Fruit fly (Drosophila melanogaster): ENCODE measurements around the gene Gr21a.

Gene Gr21a

DNA sequence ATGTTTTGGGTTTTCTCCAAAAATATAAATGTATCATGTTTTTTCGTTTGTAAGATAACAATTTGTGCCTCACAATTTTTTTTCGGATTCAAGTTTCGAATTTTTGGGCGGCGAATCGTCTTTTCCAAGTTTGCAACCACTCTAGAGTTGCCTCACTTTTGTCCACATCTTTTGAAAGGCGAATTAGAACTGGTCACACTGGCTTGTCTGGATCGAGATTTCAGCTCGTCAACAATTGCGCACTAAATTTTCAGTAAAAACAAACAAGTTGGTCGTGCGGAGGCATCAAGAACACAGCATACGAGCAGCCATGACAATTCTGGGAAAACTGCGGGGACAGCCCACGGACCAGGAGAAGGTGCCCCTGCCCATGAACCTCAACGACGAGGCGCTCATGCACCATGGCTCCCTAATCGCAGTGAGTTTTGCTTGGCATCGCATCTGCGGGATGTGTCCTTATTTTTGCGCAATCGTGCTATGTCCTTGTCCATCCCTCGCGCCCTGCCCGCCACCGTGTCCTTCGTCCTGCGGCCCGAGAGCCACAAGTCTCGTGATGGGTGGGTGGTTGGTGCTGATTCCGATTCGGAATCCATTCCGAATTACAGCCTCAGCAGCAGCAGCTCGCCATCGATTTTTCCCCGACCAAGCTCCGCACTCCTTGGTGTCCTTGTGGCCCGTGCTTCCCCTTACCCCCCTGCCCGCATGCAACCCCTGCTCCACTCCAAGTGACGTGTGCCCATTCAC lies 41.1 kb downstream of the Gr21a start, which contains the start of gene CG3662:
TSS of gene CG3662 (plus strand) at position 48 of the 744 bp plus-strand sequence.
- TF ChIP-seq CG13204 (GFP tag; optimal IDR thresholded peaks at IDR 0.05) (no peak), CG4496 (GFP tag; IDR thresholded peaks at IDR 0.05) (0 out of 3 replicates have a peak, but pooled peaks have one; percentile 36), CG17806 (tag; optimal IDR thresholded peaks at IDR 0.05) (no peak), Ets98B (GFP tag; IDR thresholded peaks at IDR 0.05) (no peak)

DNA sequence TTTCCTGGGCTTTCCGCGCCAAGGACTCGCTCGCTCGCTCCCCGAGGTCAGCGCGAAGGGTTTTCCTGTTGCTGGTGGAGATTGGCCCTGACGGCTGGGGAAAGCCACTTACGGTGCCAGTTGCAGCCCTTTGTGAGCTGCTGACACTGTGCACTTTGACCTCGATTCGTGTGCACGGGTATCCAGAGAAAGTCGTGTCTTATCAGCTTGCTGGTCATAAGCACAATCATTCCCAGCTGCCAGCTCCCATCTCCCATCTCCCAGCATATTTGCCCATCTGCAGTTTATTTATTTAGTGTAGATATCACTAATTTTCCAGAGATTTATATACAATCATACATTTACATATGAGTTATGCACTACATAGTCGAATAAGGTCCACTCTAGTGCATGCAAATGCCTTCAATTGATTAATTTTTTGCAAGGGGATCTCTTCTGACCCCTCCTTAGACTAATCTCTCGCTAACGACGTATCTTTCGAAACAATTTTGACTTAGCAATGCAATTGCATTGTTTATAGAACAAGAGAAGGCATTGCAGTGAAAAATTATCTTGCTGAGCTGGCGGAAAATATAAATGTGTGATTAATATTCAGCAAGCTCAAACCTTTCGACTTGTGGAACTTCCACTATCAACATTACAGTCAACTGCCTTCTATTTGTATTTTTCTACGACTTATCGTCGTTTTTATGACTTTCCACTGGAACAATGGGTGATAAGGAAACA lies 41.9 kb downstream of the Gr21a start:
- TF ChIP-seq CG12605 (GFP tag; IDR thresholded peaks at IDR 0.05) (no peak), CG8159 (tag; optimal IDR thresholded peaks at IDR 0.05) (peak; percentile 88)

DNA sequence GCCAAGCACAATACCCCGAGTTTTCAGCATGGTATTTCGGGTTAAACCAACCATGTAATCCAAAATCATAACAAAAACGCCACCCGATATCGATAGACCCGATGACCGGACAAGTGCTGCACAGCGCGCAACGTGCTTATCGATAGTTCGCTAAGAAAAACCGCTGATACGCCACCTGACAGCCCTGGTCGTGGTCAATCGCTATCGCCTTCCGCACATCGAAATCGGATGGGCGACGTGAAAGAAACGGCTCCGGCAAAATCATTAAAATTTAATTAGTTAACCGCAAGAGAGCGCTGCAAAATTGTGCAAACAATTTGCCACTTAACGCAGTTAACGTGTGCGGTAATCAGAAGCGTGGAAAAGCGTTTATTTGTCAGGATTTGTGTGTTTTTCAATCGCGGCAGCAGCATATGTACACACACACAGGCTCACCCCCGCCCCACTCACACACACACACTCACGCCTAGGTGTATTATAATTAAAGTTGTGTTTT lies 45.5 kb downstream of the Gr21a start, which contains the start of the genes CG3862 and dock:
TSS of gene CG3862 (minus strand) at position 94 of the 496 bp plus-strand sequence.
TSS of gene dock (plus strand) at position 202 of the 496 bp plus-strand sequence.
- TF ChIP-seq CG4496 (GFP tag; IDR thresholded peaks at IDR 0.05) (peak; percentile 58), D1 (tag; optimal IDR thresholded peaks at IDR 0.05) (no peak), CG12605 (GFP tag; IDR thresholded peaks at IDR 0.05) (0 out of 2 replicates have a peak, but pooled peaks have one; percentile 23), CG34367 (tag; optimal IDR thresholded peaks at IDR 0.05) (no peak), CG17806 (tag; optimal IDR thresholded peaks at IDR 0.05) (no peak), Snoo (tag; optimal IDR thresholded peaks at IDR 0.05) (peak; percentile 4), Pif1A (GFP tag; optimal IDR thresholded peaks at IDR 0.05) (no peak), Ets98B (GFP tag; IDR thresholded peaks at IDR 0.05) (peak; percentile 50; the same call in 1 of the 2 replicates), gl (tag; optimal IDR thresholded peaks at IDR 0.05) (peak; percentile 2), CG8159 (tag; optimal IDR thresholded peaks at IDR 0.05) (peak; percentile 32), CG15710 (tag; optimal IDR thresholded peaks at IDR 0.05) (peak; percentile 23), Pif1B (GFP tag; optimal IDR thresholded peaks at IDR 0.05) (no peak), CG13204 (GFP tag; optimal IDR thresholded peaks at IDR 0.05) (no peak), EcR (GFP tag; optimal IDR thresholded peaks at IDR 0.05) (peak; percentile 92), CG8301 (tag; optimal IDR thresholded peaks at IDR 0.05) (no peak), CG10348 (GFP tag; IDR thresholded peaks at IDR 0.05) (no peak), CG14655 (GFP tag; optimal IDR thresholded peaks at IDR 0.05) (no peak), CG32121 (GFP tag; IDR thresholded peaks at IDR 0.05) (no peak), CG9948 (tag; optimal IDR thresholded peaks at IDR 0.05) (no peak), rn (GFP tag; IDR thresholded peaks at IDR 0.05) (no peak), fd96Ca (GFP tag; IDR thresholded peaks at IDR 0.05) (peak; percentile 55; the same call in 2 of the 3 replicates)

DNA sequence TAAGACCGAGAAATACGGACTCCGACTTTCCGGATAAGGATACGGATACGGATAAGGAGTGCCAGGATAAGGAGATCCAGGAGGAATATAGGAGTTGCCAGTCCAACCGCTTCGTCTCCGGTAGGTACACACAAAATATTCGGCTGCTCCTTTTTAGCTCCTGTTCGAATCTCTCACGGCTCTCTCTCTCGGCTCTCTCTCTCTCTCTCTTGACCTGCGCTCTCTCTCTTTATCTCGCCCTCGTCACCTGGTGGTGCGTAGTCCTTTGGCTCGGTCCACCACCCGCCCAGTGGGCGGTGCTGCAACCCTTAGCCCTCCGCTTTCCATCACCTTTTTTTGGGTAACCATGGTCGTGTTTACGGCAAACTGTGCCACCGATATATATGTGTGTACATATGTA lies 46.1 kb downstream of the Gr21a start:
- TF ChIP-seq Snoo (tag; optimal IDR thresholded peaks at IDR 0.05) (no peak), CG9948 (tag; optimal IDR thresholded peaks at IDR 0.05) (no peak), CG15710 (tag; optimal IDR thresholded peaks at IDR 0.05) (no peak), rn (GFP tag; IDR thresholded peaks at IDR 0.05) (no peak)

DNA sequence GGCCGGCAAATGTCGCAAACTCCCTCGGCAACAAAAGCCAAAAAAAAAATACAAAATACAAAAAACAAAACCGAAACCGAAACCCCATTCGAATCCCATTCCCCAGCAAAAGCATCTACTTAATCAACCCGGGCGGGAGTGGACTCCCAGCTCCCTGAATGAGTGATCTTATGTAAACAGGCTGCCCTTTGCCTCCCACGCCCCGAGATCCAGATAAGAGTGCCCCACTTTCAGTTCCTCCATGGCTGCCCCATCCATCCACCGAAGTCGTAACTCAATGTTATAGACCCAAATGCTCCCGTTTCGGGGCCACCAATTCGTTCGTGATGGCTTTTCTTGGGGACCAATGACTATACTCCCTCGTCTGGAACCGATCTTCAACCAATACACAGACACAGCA lies 46.8 kb downstream of the Gr21a start:
- TF ChIP-seq CG32121 (GFP tag; IDR thresholded peaks at IDR 0.05) (no peak), CG12605 (GFP tag; IDR thresholded peaks at IDR 0.05) (0 out of 2 replicates have a peak, but pooled peaks have one; percentile 18)

DNA sequence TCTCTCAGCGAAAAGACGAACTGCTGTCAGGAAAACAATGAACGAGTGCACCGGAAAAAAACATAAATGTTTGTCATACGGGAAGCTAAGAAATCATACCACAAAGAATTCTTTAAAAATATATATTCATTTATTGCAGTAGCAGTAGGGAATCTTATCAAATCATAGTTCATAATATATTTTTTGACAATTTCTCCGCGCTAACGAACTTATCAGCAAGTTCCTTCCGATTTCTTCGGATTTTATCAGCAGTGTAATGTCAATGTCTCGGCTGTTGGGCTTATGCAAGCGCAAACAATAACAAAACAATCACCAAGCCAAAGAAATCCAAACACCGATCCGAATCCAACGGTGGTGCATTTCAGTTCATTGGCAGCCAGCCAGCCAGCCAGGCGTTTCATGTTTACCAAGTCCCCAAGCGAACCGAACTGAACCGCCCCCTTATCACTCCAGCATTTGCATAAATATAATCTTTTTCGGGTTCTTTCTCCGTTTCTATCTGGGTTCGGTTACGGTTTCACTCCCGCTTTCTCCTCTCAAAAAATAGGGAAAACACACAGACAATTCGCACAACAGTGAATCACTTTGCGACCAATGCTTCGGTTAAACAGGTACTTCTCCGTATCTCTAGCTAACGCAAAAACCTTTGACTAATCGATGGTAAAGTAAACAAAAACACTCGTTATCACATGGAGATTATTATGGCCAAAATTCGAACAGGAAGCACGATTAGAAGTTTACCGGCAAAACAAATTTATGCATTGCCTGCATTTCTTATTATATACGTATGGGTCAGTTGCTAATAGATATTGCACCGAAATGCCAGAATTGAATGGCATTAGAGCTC lies 47.5 kb downstream of the Gr21a start:
- TF ChIP-seq CG12605 (GFP tag; IDR thresholded peaks at IDR 0.05) (no peak), fd96Ca (GFP tag; IDR thresholded peaks at IDR 0.05) (no peak), EcR (GFP tag; optimal IDR thresholded peaks at IDR 0.05) (peak; percentile 27), CG15710 (tag; optimal IDR thresholded peaks at IDR 0.05) (peak; percentile 23), gl (tag; optimal IDR thresholded peaks at IDR 0.05) (no peak), Pif1A (GFP tag; optimal IDR thresholded peaks at IDR 0.05) (no peak), Snoo (tag; optimal IDR thresholded peaks at IDR 0.05) (no peak), Ets98B (GFP tag; IDR thresholded peaks at IDR 0.05) (0 out of 2 replicates have a peak, but pooled peaks have one; percentile 8), CG4496 (GFP tag; IDR thresholded peaks at IDR 0.05) (no peak), CG32121 (GFP tag; IDR thresholded peaks at IDR 0.05) (no peak), CG10348 (GFP tag; IDR thresholded peaks at IDR 0.05) (no peak), Pif1B (GFP tag; optimal IDR thresholded peaks at IDR 0.05) (no peak), CG9948 (tag; optimal IDR thresholded peaks at IDR 0.05) (peak; percentile 26), CG34367 (tag; optimal IDR thresholded peaks at IDR 0.05) (no peak)

Measured in whole organism, pupa.